Fruit fly (Drosophila melanogaster) whole organism, prepupa: Measurements from ENCODE around the gene CG8492.

Experiments used
- CG3032 ChIP-seq: fragments of 200-800 bp; optimal IDR thresholded peaks from 2 replicates; lab custom pipeline; 2019; ENCODE audit warnings: missing biosample characterization, mild to moderate bottlenecking, missing genetic modification characterization, moderate library complexity
- CG6792 ChIP-seq: fragments of 200-800 bp; sonication (Bioruptor generic); optimal IDR thresholded peaks from 3 replicates; lab custom pipeline; 2016; ENCODE audit warnings: missing biosample characterization, missing genetic modification characterization
- Eip93F ChIP-seq: fragments of 200-800 bp; sonication (Bioruptor generic); optimal IDR thresholded peaks from 2 replicates; lab custom pipeline; 2016; ENCODE audit warnings: missing biosample characterization, mild to moderate bottlenecking, missing genetic modification characterization
- Ets21C ChIP-seq: fragments of 200-800 bp; sonication (Bioruptor generic); optimal IDR thresholded peaks from 3 replicates; lab custom pipeline; 2016; ENCODE audit warnings: missing biosample characterization, missing genetic modification characterization
- Hr4 ChIP-seq: fragments of 200-800 bp; sonication (Bioruptor generic); optimal IDR thresholded peaks from 3 replicates; lab custom pipeline; 2016; ENCODE audit warnings: missing biosample characterization, missing genetic modification characterization
- cyc ChIP-seq: fragments of 200-800 bp; sonication (Bioruptor generic); optimal IDR thresholded peaks from 3 replicates; lab custom pipeline; 2016; ENCODE audit warnings: missing biosample characterization, missing genetic modification characterization
- fd85E ChIP-seq: fragments of 200-800 bp; sonication (Bioruptor generic); optimal IDR thresholded peaks from 3 replicates; lab custom pipeline; 2016; ENCODE audit warnings: missing biosample characterization, missing genetic modification characterization
- spab ChIP-seq: fragments of 200-800 bp; sonication (Bioruptor generic); optimal IDR thresholded peaks from 2 replicates; lab custom pipeline; 2017; ENCODE audit warnings: missing biosample characterization, mild to moderate bottlenecking, missing genetic modification characterization, missing genetic modification reagents

- no peak for TF ChIP-seq Hr4 (GFP tag; lab: Kevin White, UChicago)
- TF ChIP-seq CG3032 (tag; lab: Kevin White, UChicago) = no peak
- TF ChIP-seq spab (GFP tag; lab: Kevin White, UChicago) = no peak
- no peak for TF ChIP-seq cyc (GFP tag; lab: Kevin White, UChicago)
- TF ChIP-seq CG6792 = no peak
- no peak for TF ChIP-seq Eip93F (GFP tag; lab: Kevin White, UChicago)
- TF ChIP-seq fd85E (GFP tag; lab: Kevin White, UChicago) = no peak
- no peak for TF ChIP-seq Ets21C (GFP tag; lab: Kevin White, UChicago)
Measured at dm6 chr3L:7719418-7719789, 12.6 kb downstream of the CG8492 start.
